Worm (Caenorhabditis elegans) whole organism, L2 larva: ENCODE data around the gene pals-39.

Source experiments
- alr-1 ChIP-seq: fragments of 150-350 bp; optimal IDR thresholded peaks from 2 replicates; lab custom pipeline; 2014; ENCODE audit warnings: missing biosample characterization, missing genetic modification characterization
- elt-1 ChIP-seq: fragments of 150-350 bp; optimal IDR thresholded peaks from 2 replicates; lab custom pipeline; 2014; ENCODE audit warnings: missing biosample characterization, missing genetic modification characterization
- elt-3 ChIP-seq: sonication (generic microtip); optimal IDR thresholded peaks from 2 replicates; lab custom pipeline; 2017; ENCODE audit warnings: missing biosample characterization, missing genetic modification characterization
- mdl-1 ChIP-seq, 2 experiments: fragments of 150-350 bp in 1 of 2; sonication (generic microtip) in 1 of 2; optimal IDR thresholded peaks; 2 replicates each; lab custom pipeline; 2017; ENCODE audit warnings: missing biosample characterization in 2 of 2, missing genetic modification characterization in 2 of 2
- nhr-12 ChIP-seq: fragments of 150-350 bp; optimal IDR thresholded peaks from 2 replicates; lab custom pipeline; 2014; ENCODE audit warnings: missing biosample characterization, missing genetic modification characterization
- nhr-77 ChIP-seq: fragments of 150-350 bp; optimal IDR thresholded peaks from 2 replicates; lab custom pipeline; 2014; ENCODE audit warnings: missing biosample characterization, missing genetic modification characterization
- unc-62 ChIP-seq: fragments of 150-350 bp; optimal IDR thresholded peaks from 2 replicates; lab custom pipeline; 2014; ENCODE audit warnings: missing biosample characterization, missing genetic modification reagents, missing genetic modification characterization

DNA sequence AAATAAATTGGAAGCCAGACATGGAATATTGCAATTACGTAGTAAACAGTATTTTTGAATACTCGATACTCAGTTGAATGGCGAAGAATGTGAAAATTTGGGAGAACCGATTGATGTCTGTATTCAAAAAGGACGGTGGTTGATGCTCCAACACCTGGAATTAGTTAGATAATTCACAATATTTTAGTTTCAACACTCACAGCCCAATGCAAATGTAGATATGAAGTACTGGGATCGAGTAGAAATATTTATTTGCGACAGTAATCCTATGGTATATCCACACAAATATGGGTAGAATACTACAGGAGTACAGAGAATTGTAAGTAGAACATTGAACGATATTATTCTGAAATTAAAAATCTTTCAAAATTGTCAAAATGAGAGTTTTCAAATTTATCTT, 10.5 kb downstream of the pals-39 start:
- TF ChIP-seq nhr-12 (tag; lab: Kevin White, UChicago) (no peak), elt-1 (tag; lab: Kevin White, UChicago) (no peak), alr-1 (tag; lab: Kevin White, UChicago) (no peak), nhr-77 (tag; lab: Kevin White, UChicago) (no peak), mdl-1 (tag; optimal IDR thresholded peaks at IDR 0.05; lab: Kevin White, UChicago) (no peak), unc-62 (GFP tag; lab: Kevin White, UChicago) (no peak), elt-3 (tag; lab: Kevin White, UChicago) (no peak)
